Worm (Caenorhabditis elegans) whole organism, L2 larva: ENCODE measurements around the gene C25H3.3.

Experiments
- C34F6.9 ChIP-seq: fragments of 150-350 bp; optimal IDR thresholded peaks from 2 replicates; lab custom pipeline; 2014; ENCODE audit warnings: missing biosample characterization, missing genetic modification characterization
- F13H6.1 ChIP-seq: sonication (generic microtip); optimal IDR thresholded peaks from 2 replicates; lab custom pipeline; 2016; ENCODE audit warnings: missing genetic modification characterization, missing compliant biosample characterization
- R02D3.7 ChIP-seq: fragments of 150-350 bp; optimal IDR thresholded peaks from 2 replicates; lab custom pipeline; 2014; ENCODE audit warnings: missing biosample characterization, missing genetic modification characterization
- ZK546.5 ChIP-seq: sonication (generic microtip); optimal IDR thresholded peaks from 2 replicates; lab custom pipeline; 2017; ENCODE audit warnings: missing biosample characterization, missing genetic modification characterization
- alr-1 ChIP-seq: fragments of 150-350 bp; optimal IDR thresholded peaks from 2 replicates; lab custom pipeline; 2014; ENCODE audit warnings: missing biosample characterization, missing genetic modification characterization
- aly-2 ChIP-seq: fragments of 150-350 bp; optimal IDR thresholded peaks from 2 replicates; lab custom pipeline; 2014; ENCODE audit warnings: missing biosample characterization, missing genetic modification characterization
- ama-1 ChIP-seq: fragments of 150-350 bp; optimal IDR thresholded peaks from 2 replicates; lab custom pipeline; 2018; ENCODE audit warnings: inconsistent platforms
- ceh-16 ChIP-seq: fragments of 150-350 bp; optimal IDR thresholded peaks from 2 replicates; lab custom pipeline; 2014; ENCODE audit warnings: missing biosample characterization, missing genetic modification characterization
- ceh-82 ChIP-seq: fragments of 150-350 bp; optimal IDR thresholded peaks from 2 replicates; lab custom pipeline; 2014; ENCODE audit warnings: missing biosample characterization, missing genetic modification characterization
- dmd-4 ChIP-seq: sonication (generic microtip); optimal IDR thresholded peaks from 2 replicates; lab custom pipeline; 2017; ENCODE audit warnings: missing biosample characterization, missing genetic modification characterization
- egl-27 ChIP-seq: sonication (generic microtip); optimal IDR thresholded peaks from 3 replicates; lab custom pipeline; 2017; ENCODE audit warnings: missing biosample characterization, missing genetic modification reagents, missing genetic modification characterization
- elt-1 ChIP-seq: fragments of 150-350 bp; optimal IDR thresholded peaks from 2 replicates; lab custom pipeline; 2014; ENCODE audit warnings: missing biosample characterization, missing genetic modification characterization
- gmeb-1 ChIP-seq: fragments of 150-350 bp; optimal IDR thresholded peaks from 2 replicates; lab custom pipeline; 2014; ENCODE audit warnings: missing biosample characterization, missing genetic modification characterization
- lin-13 ChIP-seq: fragments of 150-350 bp; optimal IDR thresholded peaks from 2 replicates; lab custom pipeline; 2014; ENCODE audit warnings: missing biosample characterization, missing genetic modification reagents, missing genetic modification characterization
- lin-39 ChIP-seq: fragments of 150-350 bp; optimal IDR thresholded peaks from 2 replicates; lab custom pipeline; 2014; ENCODE audit warnings: missing biosample characterization, missing genetic modification reagents, missing genetic modification characterization
- lsy-2 ChIP-seq, 2 experiments: fragments of 150-350 bp in 1 of 2; sonication (generic microtip) in 1 of 2; optimal IDR thresholded peaks; 2 replicates each; lab custom pipeline; 2014 to 2017; ENCODE audit warnings: missing biosample characterization in 2 of 2, missing genetic modification characterization in 2 of 2
- mab-5 ChIP-seq: fragments of 150-350 bp; optimal IDR thresholded peaks from 2 replicates; lab custom pipeline; 2014; ENCODE audit warnings: missing biosample characterization, missing genetic modification characterization
- mbf-1 ChIP-seq: sonication (generic microtip); optimal IDR thresholded peaks from 2 replicates; lab custom pipeline; 2017; ENCODE audit warnings: missing biosample characterization, missing genetic modification characterization
- mdl-1 ChIP-seq, 2 experiments: fragments of 150-350 bp in 1 of 2; sonication (generic microtip) in 1 of 2; optimal IDR thresholded peaks; 2 replicates each; lab custom pipeline; 2017; ENCODE audit warnings: missing biosample characterization in 2 of 2, missing genetic modification characterization in 2 of 2
- nhr-11 ChIP-seq: fragments of 150-350 bp; optimal IDR thresholded peaks from 2 replicates; lab custom pipeline; 2014; ENCODE audit warnings: missing biosample characterization, missing genetic modification characterization
- nhr-12 ChIP-seq: fragments of 150-350 bp; optimal IDR thresholded peaks from 2 replicates; lab custom pipeline; 2014; ENCODE audit warnings: missing biosample characterization, missing genetic modification characterization
- nhr-129 ChIP-seq: fragments of 150-350 bp; optimal IDR thresholded peaks from 2 replicates; lab custom pipeline; 2014; ENCODE audit warnings: missing biosample characterization, missing genetic modification characterization
- nhr-21 ChIP-seq: fragments of 150-350 bp; optimal IDR thresholded peaks from 2 replicates; lab custom pipeline; 2014; ENCODE audit warnings: missing biosample characterization, missing genetic modification characterization
- nhr-23 ChIP-seq: fragments of 150-350 bp; optimal IDR thresholded peaks from 2 replicates; lab custom pipeline; 2014; ENCODE audit warnings: missing biosample characterization, missing genetic modification reagents, missing genetic modification characterization
- nhr-237 ChIP-seq: fragments of 150-350 bp; optimal IDR thresholded peaks from 2 replicates; lab custom pipeline; 2014; ENCODE audit warnings: missing biosample characterization, missing genetic modification characterization
- nhr-25 ChIP-seq: fragments of 150-350 bp; sonication (generic microtip); optimal IDR thresholded peaks from 3 replicates; lab custom pipeline; 2014; ENCODE audit warnings: missing biosample characterization, missing genetic modification characterization
- nhr-6 ChIP-seq: fragments of 150-350 bp; optimal IDR thresholded peaks from 2 replicates; lab custom pipeline; 2014; ENCODE audit warnings: missing biosample characterization, missing genetic modification characterization
- peb-1 ChIP-seq: fragments of 150-350 bp; optimal IDR thresholded peaks from 2 replicates; lab custom pipeline; 2014; ENCODE audit warnings: missing biosample characterization, missing genetic modification characterization
- sem-4 ChIP-seq: fragments of 150-350 bp; optimal IDR thresholded peaks from 2 replicates; lab custom pipeline; 2014; ENCODE audit warnings: missing biosample characterization, missing genetic modification reagents, missing genetic modification characterization
- skn-1 ChIP-seq: sonication (generic microtip); optimal IDR thresholded peaks from 2 replicates; lab custom pipeline; 2017; ENCODE audit warnings: missing biosample characterization, missing genetic modification characterization
- sma-3 ChIP-seq: sonication (generic microtip); optimal IDR thresholded peaks from 2 replicates; lab custom pipeline; 2016; ENCODE audit warnings: missing genetic modification reagents, missing genetic modification characterization, missing compliant biosample characterization
- sma-9 ChIP-seq, 2 experiments: fragments of 150-350 bp in 1 of 2; sonication (generic microtip) in 1 of 2; optimal IDR thresholded peaks; 2 replicates each; lab custom pipeline; 2014 to 2016; ENCODE audit warnings: missing genetic modification characterization in 2 of 2, mild to moderate bottlenecking in 1 of 2, missing biosample characterization in 1 of 2, missing compliant biosample characterization in 1 of 2, missing genetic modification reagents in 1 of 2, moderate library complexity in 1 of 2
- snpc-4 ChIP-seq: fragments of 150-350 bp; optimal IDR thresholded peaks from 2 replicates; lab custom pipeline; 2014; ENCODE audit warnings: missing biosample characterization, missing genetic modification characterization
- unc-39 ChIP-seq: fragments of 150-350 bp; optimal IDR thresholded peaks from 2 replicates; lab custom pipeline; 2014; ENCODE audit warnings: missing biosample characterization, missing genetic modification characterization
- unc-55 ChIP-seq: fragments of 150-350 bp; sonication (generic microtip); optimal IDR thresholded peaks from 3 replicates; lab custom pipeline; 2014; ENCODE audit warnings: missing biosample characterization, missing genetic modification reagents, missing genetic modification characterization
- unc-62 ChIP-seq: fragments of 150-350 bp; optimal IDR thresholded peaks from 2 replicates; lab custom pipeline; 2014; ENCODE audit warnings: missing biosample characterization, missing genetic modification reagents, missing genetic modification characterization
- zag-1 ChIP-seq: fragments of 150-350 bp; optimal IDR thresholded peaks from 2 replicates; lab custom pipeline; 2014; ENCODE audit warnings: missing biosample characterization, missing genetic modification characterization
- ztf-1 ChIP-seq: fragments of 200-800 bp; sonication (Bioruptor generic); conservative IDR thresholded peaks from 2 replicates; pipeline ENCODE4 v1.3.6; 2022; ENCODE audit warnings: missing genetic modification characterization, missing compliant biosample characterization
- ztf-11 ChIP-seq: sonication (generic microtip); optimal IDR thresholded peaks from 2 replicates; lab custom pipeline; 2017; ENCODE audit warnings: missing biosample characterization, missing genetic modification characterization
- ztf-4 ChIP-seq: fragments of 150-350 bp; optimal IDR thresholded peaks from 2 replicates; lab custom pipeline; 2014; ENCODE audit warnings: missing biosample characterization, missing genetic modification characterization

Gene C25H3.3

ce11 chrII:5714807-5715206 lies 20.8 kb downstream of the C25H3.3 start, which contains the start of the genes tiar-1 and lelo-4 (continued):
- TF ChIP-seq nhr-129 (tag; lab: Kevin White, UChicago) (peak; percentile 76), lsy-2 (tag; optimal IDR thresholded peaks at IDR 0.05; lab: Kevin White, UChicago) (peak; percentile 7 to 84), unc-62 (GFP tag; lab: Kevin White, UChicago) (no peak), lin-13 (peak; percentile 52), zag-1 (tag; lab: Kevin White, UChicago) (no peak), C34F6.9 (tag; lab: Kevin White, UChicago) (peak; percentile 84), lin-39 (no peak), unc-39 (tag; lab: Kevin White, UChicago) (no peak), alr-1 (tag; lab: Kevin White, UChicago) (no peak), gmeb-1 (tag; lab: Kevin White, UChicago) (peak; percentile 84), ztf-4 (tag; lab: Kevin White, UChicago) (peak; percentile 57), mab-5 (tag; lab: Kevin White, UChicago) (no peak)

ce11 chrII:5715745-5716357 lies 21.9 kb downstream of the C25H3.3 start, which contains the start of the genes C18A3.10 and C18A3.3:
C18A3.10 (minus strand) TSS chrII:5715845.
C18A3.3 (plus strand) TSS chrII:5716307.
- TF ChIP-seq skn-1 (tag; lab: Kevin White, UChicago) (no peak), nhr-129 (tag; lab: Kevin White, UChicago) (no peak), peb-1 (no peak), ceh-82 (tag; lab: Kevin White, UChicago) (no peak), mdl-1 (tag; optimal IDR thresholded peaks at IDR 0.05; lab: Kevin White, UChicago) (no peak), unc-55 (no peak), zag-1 (tag; lab: Kevin White, UChicago) (no peak), ama-1 (lab: Kevin White, UChicago) (no peak), lin-13 (no peak), snpc-4 (no peak), mab-5 (tag; lab: Kevin White, UChicago) (no peak), nhr-237 (tag; lab: Kevin White, UChicago) (no peak)

- TF ChIP-seq unc-39 (tag; lab: Kevin White, UChicago) (no peak), nhr-23 (tag; lab: Kevin White, UChicago) (no peak), skn-1 (tag; lab: Kevin White, UChicago) (no peak), elt-1 (tag; lab: Kevin White, UChicago) (no peak), peb-1 (no peak), ceh-82 (tag; lab: Kevin White, UChicago) (no peak), dmd-4 (tag; lab: Kevin White, UChicago) (no peak), ztf-4 (tag; lab: Kevin White, UChicago) (no peak)
- TF ChIP-seq, all 48 proteins: peak for 0
Observed at ce11 chrII:5717831-5718230, 23.8 kb downstream of the C25H3.3 start, which contains the start of gene zipt-3. zipt-3 (plus strand) TSS chrII:5718131.

ce11 chrII:5719848-5720247 lies 25.9 kb downstream of the C25H3.3 start, which contains the start of gene damt-1:
damt-1 (plus strand) TSS chrII:5720148.
- no peak for TF ChIP-seq ceh-82 (tag; lab: Kevin White, UChicago)
- no peak for TF ChIP-seq zag-1 (tag; lab: Kevin White, UChicago)
- no peak for TF ChIP-seq dmd-4 (tag; lab: Kevin White, UChicago)
- no peak for TF ChIP-seq nhr-129 (tag; lab: Kevin White, UChicago)
- no peak for TF ChIP-seq mbf-1 (tag; lab: Kevin White, UChicago)
- TF ChIP-seq nhr-21 (tag; lab: Kevin White, UChicago) = no peak

- peak; percentile 64 for TF ChIP-seq snpc-4
- no peak for TF ChIP-seq nhr-12 (tag; lab: Kevin White, UChicago)
- peak; percentile 20 for TF ChIP-seq lin-39
- no peak for TF ChIP-seq alr-1 (tag; lab: Kevin White, UChicago)
- no peak for TF ChIP-seq aly-2 (tag; lab: Kevin White, UChicago)
- TF ChIP-seq nhr-6 (tag; lab: Kevin White, UChicago) = peak; percentile 82
- TF ChIP-seq lin-13 = peak; percentile 38
- no peak for TF ChIP-seq ztf-11
- no peak for TF ChIP-seq ZK546.5 (tag; lab: Kevin White, UChicago)
- no peak for TF ChIP-seq nhr-21 (tag; lab: Kevin White, UChicago)
- no peak for TF ChIP-seq peb-1
- peak; percentile 96 for TF ChIP-seq unc-55
- peak; percentile 53 for TF ChIP-seq sem-4 (tag; lab: Kevin White, UChicago)
- peak; percentile 53 for TF ChIP-seq sma-9 (GFP tag; optimal IDR thresholded peaks at IDR 0.05; lab: Kevin White, UChicago)
- TF ChIP-seq sma-9 (tag; optimal IDR thresholded peaks at IDR 0.05; lab: Kevin White, UChicago) = no peak
- no peak for TF ChIP-seq sma-3 (GFP tag; lab: Kevin White, UChicago)
- no peak for TF ChIP-seq nhr-25
- peak; percentile 3 for TF ChIP-seq ceh-82 (tag; lab: Kevin White, UChicago)
- no peak for TF ChIP-seq nhr-11
- no peak for TF ChIP-seq egl-27 (tag; lab: Kevin White, UChicago)
- peak; percentile 52 for TF ChIP-seq F13H6.1 (tag; lab: Kevin White, UChicago)
- TF ChIP-seq gmeb-1 (tag; lab: Kevin White, UChicago) = no peak
- TF ChIP-seq R02D3.7 (tag; lab: Kevin White, UChicago) = no peak
- TF ChIP-seq ama-1 (lab: Kevin White, UChicago) = no peak
- no peak for TF ChIP-seq unc-62 (GFP tag; lab: Kevin White, UChicago)
- TF ChIP-seq unc-39 (tag; lab: Kevin White, UChicago) = no peak
- TF ChIP-seq lsy-2 (tag; optimal IDR thresholded peaks at IDR 0.05; lab: Kevin White, UChicago) = peak; percentile 22 to 59
- TF ChIP-seq ceh-16 (tag; lab: Kevin White, UChicago) = no peak
- TF ChIP-seq mdl-1 (tag; optimal IDR thresholded peaks at IDR 0.05; lab: Kevin White, UChicago) = peak in 1 of 2 experiments; percentile 55
- TF ChIP-seq nhr-129 (tag; lab: Kevin White, UChicago) = peak; percentile 89
- no peak for TF ChIP-seq ztf-1
- no peak for TF ChIP-seq nhr-237 (tag; lab: Kevin White, UChicago)
Observed at ce11 chrII:5725094-5725493, 31.1 kb downstream of the C25H3.3 start.
